Worm (Caenorhabditis elegans): ENCODE data around the gene dnc-3.

DNA sequence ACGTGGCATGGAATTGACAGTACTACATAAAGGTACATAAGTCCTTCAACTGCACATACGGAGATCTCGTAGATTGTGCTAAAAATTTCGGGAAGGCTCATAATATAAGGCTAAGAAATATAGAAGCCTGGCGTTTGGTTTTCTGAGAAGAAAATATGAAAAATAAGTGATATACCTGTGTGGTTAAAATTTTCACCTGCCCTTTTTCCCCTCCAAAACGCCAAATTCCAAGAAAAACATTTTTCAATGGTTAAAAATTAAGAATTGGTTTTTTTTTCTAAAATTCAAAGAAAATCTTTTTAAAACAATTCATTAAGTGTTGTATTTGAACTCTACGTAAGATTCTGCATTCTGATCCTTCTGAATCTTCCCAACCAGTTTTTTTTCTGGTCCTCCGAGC is 38.9 kb upstream of the dnc-3 start, which contains the start of gene srz-5:
- no peak for TF ChIP-seq nfya-1 (tag; optimal IDR thresholded peaks at IDR 0.05; ENCODE audit: insufficient read depth)
- no peak for TF ChIP-seq fkh-10 (GFP tag; optimal IDR thresholded peaks at IDR 0.05)
- TF ChIP-seq sea-2 (GFP tag; optimal IDR thresholded peaks at IDR 0.05): no peak
- TF ChIP-seq elt-1 (tag; optimal IDR thresholded peaks at IDR 0.05): no peak

Measured in whole organism, L3 larva.